Worm (Caenorhabditis elegans): ENCODE data around the gene M01H9.5.

- TF ChIP-seq nhr-11 (tag; optimal IDR thresholded peaks at IDR 0.05), result no peak
- no peak for TF ChIP-seq egl-27 (tag; optimal IDR thresholded peaks at IDR 0.05)
- TF ChIP-seq ztf-11 (tag; optimal IDR thresholded peaks at IDR 0.05), result no peak
- TF ChIP-seq mep-1 (tag; optimal IDR thresholded peaks at IDR 0.05), result no peak
- TF ChIP-seq lsy-2 (tag; optimal IDR thresholded peaks at IDR 0.05), result no peak
- no peak for TF ChIP-seq nhr-76 (tag; optimal IDR thresholded peaks at IDR 0.05)
- no peak for TF ChIP-seq ces-1 (GFP tag; optimal IDR thresholded peaks at IDR 0.05)
- TF ChIP-seq aha-1 (tag; optimal IDR thresholded peaks at IDR 0.05), result no peak
These were observed 16.9 kb upstream of the M01H9.5 start for ce11 chrIV:4448343-4448742.

Measured in whole organism, L1 larva.